Fruit fly (Drosophila melanogaster) whole organism: Measurements from ENCODE around the gene S-Lap4.

ENCODE experiments used
- Dll ChIP-seq: fragments of >200 bp; optimal IDR thresholded peaks from 2 replicates; lab custom pipeline; 2017
- EcR ChIP-seq, 2 experiments: fragments of >200 bp; optimal IDR thresholded peaks; 2 replicates each; lab custom pipeline; 2017; ENCODE audit warnings: missing biosample characterization in 2 of 2, missing genetic modification characterization in 2 of 2, missing genetic modification reagents in 2 of 2
- pan ChIP-seq: fragments of >200 bp; optimal IDR thresholded peaks from 2 replicates; lab custom pipeline; 2017
- psq ChIP-seq: fragments of >200 bp; optimal IDR thresholded peaks from 2 replicates; lab custom pipeline; 2017
- usp ChIP-seq: fragments of >200 bp; optimal IDR thresholded peaks from 2 replicates; lab custom pipeline; 2017; ENCODE audit warnings: missing biosample characterization, missing genetic modification characterization, mixed read lengths

DNA sequence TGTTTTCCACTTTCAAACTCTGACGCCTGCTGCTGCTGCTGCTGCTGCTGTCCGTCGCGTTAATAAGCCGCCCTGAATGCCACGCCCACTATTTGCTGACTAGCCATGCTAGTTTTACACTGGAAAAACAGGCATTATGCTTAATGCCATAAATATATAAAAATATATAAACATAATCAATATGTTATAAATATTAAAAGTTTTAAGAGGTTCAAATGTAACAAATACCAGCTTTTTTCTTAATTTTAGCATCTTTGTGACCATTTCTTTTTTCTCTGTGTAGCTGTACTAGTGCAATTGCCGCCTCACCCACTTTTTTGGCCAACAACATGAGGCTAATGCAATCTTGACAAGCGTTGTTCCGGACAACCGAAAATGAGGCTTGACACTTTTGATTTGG lies 24.2 kb downstream of the S-Lap4 start:
- no peak for TF ChIP-seq EcR (GFP tag; optimal IDR thresholded peaks at IDR 0.05; lab: Kevin White, UChicago)
- TF ChIP-seq psq: no peak
- TF ChIP-seq usp (GFP tag; lab: Kevin White, UChicago): no peak
- no peak for TF ChIP-seq pan (lab: Kevin White, UChicago)
- no peak for TF ChIP-seq Dll (lab: Kevin White, UChicago)
